Fruit fly (Drosophila melanogaster): Measurements from ENCODE around the gene CG2694.
A peak's percentile ranks its signal among the peaks of the same experiment; 100 is the strongest.

The CG2694 gene

dm6 chrX:2713776-2714175 is at the start of gene CG2694, which contains the start of gene CG2685:
Gene CG2694, plus strand, starts transcription at chrX:2714079.
Gene CG2685, minus strand, starts transcription at chrX:2713960.
- TF ChIP-seq CG31627 (GFP tag; optimal IDR thresholded peaks at IDR 0.05) (no peak), esn (GFP tag; optimal IDR thresholded peaks at IDR 0.05) (peak; percentile 15), Eip78C (GFP tag) (peak; percentile 21), CG10669 (GFP tag; optimal IDR thresholded peaks at IDR 0.05) (no peak)

- TF ChIP-seq CG3919 (GFP tag; optimal IDR thresholded peaks at IDR 0.05), result no peak
- peak; percentile 57 for TF ChIP-seq Eip78C (GFP tag)
- TF ChIP-seq ss (GFP tag; optimal IDR thresholded peaks at IDR 0.05), result peak in 1 of 2 experiments; percentile 8
Measured at dm6 chrX:2677024-2677589, 36.8 kb upstream of the CG2694 start.

- TF ChIP-seq eg (GFP tag; IDR thresholded peaks at IDR 0.05) (no peak), vri (GFP tag; optimal IDR thresholded peaks at IDR 0.05) (no peak), Sox102F (GFP tag; optimal IDR thresholded peaks at IDR 0.05) (no peak), Hr38 (GFP tag; optimal IDR thresholded peaks at IDR 0.05) (no peak), CG4318 (GFP tag; optimal IDR thresholded peaks at IDR 0.05) (no peak), CG15336 (GFP tag; IDR thresholded peaks at IDR 0.05) (no peak), Eip93F (GFP tag; optimal IDR thresholded peaks at IDR 0.05) (no peak), CG7368 (GFP tag; optimal IDR thresholded peaks at IDR 0.05) (no peak), achi (GFP tag; optimal IDR thresholded peaks at IDR 0.05) (no peak), CG16779 (tag; optimal IDR thresholded peaks at IDR 0.05) (no peak), cyc (GFP tag; optimal IDR thresholded peaks at IDR 0.05) (no peak), svp (GFP tag) (no peak), CG6276 (GFP tag; optimal IDR thresholded peaks at IDR 0.05) (no peak), Ets96B (tag; optimal IDR thresholded peaks at IDR 0.05) (no peak), Eip75B (GFP tag; optimal IDR thresholded peaks at IDR 0.05) (no peak), CG3919 (GFP tag; optimal IDR thresholded peaks at IDR 0.05) (no peak), Hr4 (GFP tag; optimal IDR thresholded peaks at IDR 0.05) (no peak), ss (GFP tag; optimal IDR thresholded peaks at IDR 0.05) (no peak)
Measured at dm6 chrX:2681601-2682000, 32.3 kb upstream of the CG2694 start, which contains the start of gene HLH3B. Gene HLH3B, minus strand, starts transcription at chrX:2681723.

dm6 chrX:2682832-2683231 is 31.0 kb upstream of the CG2694 start, which contains the start of gene CG2652:
Gene CG2652, minus strand, starts transcription at chrX:2682932.
- TF ChIP-seq salr (GFP tag; optimal IDR thresholded peaks at IDR 0.05) (no peak), Sox102F (GFP tag; optimal IDR thresholded peaks at IDR 0.05) (no peak), CG6854 (GFP tag; optimal IDR thresholded peaks at IDR 0.05) (no peak), OdsH (GFP tag; optimal IDR thresholded peaks at IDR 0.05) (no peak), fd59A (GFP tag; optimal IDR thresholded peaks at IDR 0.05) (no peak), CG4318 (GFP tag; optimal IDR thresholded peaks at IDR 0.05) (no peak), Eip93F (GFP tag; optimal IDR thresholded peaks at IDR 0.05) (no peak), topi (GFP tag; optimal IDR thresholded peaks at IDR 0.05) (no peak), CG6163 (GFP tag; IDR thresholded peaks at IDR 0.05) (no peak), Hr38 (GFP tag; optimal IDR thresholded peaks at IDR 0.05) (no peak), CG3032 (tag; optimal IDR thresholded peaks at IDR 0.05) (no peak), CG6808 (GFP tag; optimal IDR thresholded peaks at IDR 0.05) (no peak), Blimp-1 (GFP tag; optimal IDR thresholded peaks at IDR 0.05) (no peak), vri (GFP tag; optimal IDR thresholded peaks at IDR 0.05) (no peak), CG1621 (tag; optimal IDR thresholded peaks at IDR 0.05) (no peak), Met (GFP tag; optimal IDR thresholded peaks at IDR 0.05) (no peak), dsx (GFP tag; optimal IDR thresholded peaks at IDR 0.05; ENCODE audit: poor library complexity, severe bottlenecking) (no peak), fkh (GFP tag; optimal IDR thresholded peaks at IDR 0.05) (no peak)
